Fruit fly (Drosophila melanogaster) whole organism, embryonic: ENCODE measurements around the gene CG8419.

Experiments
- Atf-2 ChIP-seq: fragments of 200-800 bp; sonication (Bioruptor generic); optimal IDR thresholded peaks from 2 replicates; lab custom pipeline; 2016; ENCODE audit warnings: missing biosample characterization, missing genetic modification characterization
- Atf6 ChIP-seq: fragments of 200-800 bp; sonication (Bioruptor generic); IDR thresholded peaks from 2 replicates; pipeline ENCODE4 v1.3.6; 2022; ENCODE audit warnings: missing biosample characterization, missing genetic modification characterization
- Bgb ChIP-seq: fragments of 200-800 bp; sonication (Bioruptor generic); IDR thresholded peaks from 2 replicates; pipeline ENCODE4 v1.3.6; 2022; ENCODE audit warnings: missing biosample characterization, missing genetic modification characterization; ENCODE audit not compliant: partially characterized antibody
- CG11723 ChIP-seq: fragments of 200-800 bp; sonication (Bioruptor generic); optimal IDR thresholded peaks from 2 replicates; lab custom pipeline; 2017; ENCODE audit warnings: missing biosample characterization, mild to moderate bottlenecking, missing genetic modification characterization
- CG12155 ChIP-seq: fragments of 200-800 bp; sonication (Bioruptor generic); optimal IDR thresholded peaks from 3 replicates; lab custom pipeline; 2016; ENCODE audit warnings: missing biosample characterization, missing genetic modification characterization
- CG15011 ChIP-seq: fragments of 200-800 bp; sonication (Bioruptor generic); optimal IDR thresholded peaks from 3 replicates; lab custom pipeline; 2018; ENCODE audit warnings: missing biosample characterization, mild to moderate bottlenecking, missing genetic modification characterization
- CG1529 ChIP-seq: fragments of 200-800 bp; sonication (Bioruptor generic); optimal IDR thresholded peaks from 3 replicates; lab custom pipeline; 2018; ENCODE audit warnings: missing biosample characterization, missing genetic modification characterization
- CG2116 ChIP-seq: fragments of 200-800 bp; sonication (Bioruptor generic); optimal IDR thresholded peaks from 3 replicates; lab custom pipeline; 2018; ENCODE audit warnings: missing biosample characterization, mild to moderate bottlenecking, missing genetic modification characterization
- CG2120 ChIP-seq: fragments of 200-800 bp; sonication (Bioruptor generic); optimal IDR thresholded peaks from 3 replicates; lab custom pipeline; 2016; ENCODE audit warnings: missing biosample characterization, missing genetic modification characterization
- CG2199 ChIP-seq: fragments of 200-800 bp; sonication (Bioruptor generic); IDR thresholded peaks from 3 replicates; pipeline ENCODE4 v1.3.6; 2022; ENCODE audit warnings: missing biosample characterization, missing genetic modification characterization
- CG43689 ChIP-seq: fragments of 200-800 bp; sonication (Bioruptor generic); IDR thresholded peaks from 2 replicates; pipeline ENCODE4 v1.3.6; 2022; ENCODE audit warnings: missing biosample characterization, missing genetic modification characterization
- CG5245 ChIP-seq: fragments of 200-800 bp; sonication (Bioruptor generic); optimal IDR thresholded peaks from 3 replicates; lab custom pipeline; 2016; ENCODE audit warnings: missing biosample characterization, missing genetic modification characterization
- CG6683 ChIP-seq: fragments of 200-800 bp; sonication (Bioruptor generic); optimal IDR thresholded peaks from 2 replicates; lab custom pipeline; 2017; ENCODE audit warnings: missing biosample characterization, mild to moderate bottlenecking, missing genetic modification characterization, missing genetic modification reagents
- CG7839 ChIP-seq: fragments of 200-800 bp; sonication (Bioruptor generic); optimal IDR thresholded peaks from 3 replicates; lab custom pipeline; 2018; ENCODE audit warnings: missing biosample characterization, mild to moderate bottlenecking, missing genetic modification characterization, moderate library complexity
- CG8359 ChIP-seq: fragments of 200-800 bp; sonication (Bioruptor generic); optimal IDR thresholded peaks from 2 replicates; lab custom pipeline; 2017; ENCODE audit warnings: missing biosample characterization, mild to moderate bottlenecking, missing genetic modification characterization, borderline replicate concordance
- CG9215 ChIP-seq: fragments of 200-800 bp; sonication (Bioruptor generic); IDR thresholded peaks from 2 replicates; pipeline ENCODE4 v1.3.6; 2022; ENCODE audit warnings: missing biosample characterization, missing genetic modification characterization
- Dbx ChIP-seq: fragments of 200-800 bp; sonication (Bioruptor generic); IDR thresholded peaks from 3 replicates; pipeline ENCODE4 v1.3.6; 2022; ENCODE audit warnings: missing biosample characterization, missing genetic modification characterization
- Dp ChIP-seq: fragments of 200-800 bp; sonication (Bioruptor generic); optimal IDR thresholded peaks from 2 replicates; lab custom pipeline; 2018; ENCODE audit warnings: missing biosample characterization, mild to moderate bottlenecking, missing genetic modification characterization, moderate library complexity
- E2f2 ChIP-seq: fragments of 200-800 bp; sonication (Bioruptor generic); IDR thresholded peaks from 2 replicates; pipeline ENCODE4 v1.3.6; 2022; ENCODE audit warnings: missing biosample characterization, missing genetic modification characterization
- Elba2 ChIP-seq: fragments of 200-800 bp; sonication (Bioruptor generic); optimal IDR thresholded peaks from 3 replicates; lab custom pipeline; 2016; ENCODE audit warnings: missing biosample characterization, missing genetic modification characterization
- Gug ChIP-seq: fragments of 200-800 bp; sonication (Bioruptor generic); IDR thresholded peaks from 4 replicates; pipeline ENCODE4 v1.3.6; 2022; ENCODE audit warnings: missing biosample characterization, missing genetic modification characterization
- HLH3B ChIP-seq: fragments of 200-800 bp; sonication (Bioruptor generic); IDR thresholded peaks from 2 replicates; pipeline ENCODE4 v1.3.6; 2022; ENCODE audit warnings: missing biosample characterization, missing genetic modification characterization
- HLH4C ChIP-seq: fragments of 200-800 bp; sonication (Bioruptor generic); IDR thresholded peaks from 3 replicates; pipeline ENCODE4 v1.3.6; 2022; ENCODE audit warnings: missing biosample characterization, missing genetic modification characterization; ENCODE audit not compliant: partially characterized antibody
- Jarid2 ChIP-seq: fragments of 200-800 bp; sonication (Bioruptor generic); optimal IDR thresholded peaks from 3 replicates; lab custom pipeline; 2017; ENCODE audit warnings: mild to moderate bottlenecking, missing biosample characterization, missing genetic modification reagents, missing genetic modification characterization
- Meics ChIP-seq: fragments of 200-800 bp; sonication (Bioruptor generic); optimal IDR thresholded peaks from 2 replicates; lab custom pipeline; 2017; ENCODE audit warnings: missing biosample characterization, mild to moderate bottlenecking, missing genetic modification characterization
- NfI ChIP-seq: fragments of 200-800 bp; sonication (Bioruptor generic); optimal IDR thresholded peaks from 3 replicates; lab custom pipeline; 2018; ENCODE audit warnings: missing biosample characterization, mild to moderate bottlenecking, missing genetic modification characterization, moderate library complexity
- Oaz ChIP-seq: fragments of 200-800 bp; sonication (Bioruptor generic); IDR thresholded peaks from 2 replicates; pipeline ENCODE4 v1.3.6; 2022; ENCODE audit warnings: missing biosample characterization, missing genetic modification characterization
- Optix ChIP-seq: fragments of 200-800 bp; sonication (Bioruptor generic); IDR thresholded peaks from 3 replicates; pipeline ENCODE4 v1.3.6; 2022; ENCODE audit warnings: missing biosample characterization, missing genetic modification characterization
- Ptx1 ChIP-seq: fragments of 200-800 bp; sonication (Bioruptor generic); IDR thresholded peaks from 2 replicates; pipeline ENCODE4 v1.3.6; 2022; ENCODE audit warnings: missing biosample characterization, missing genetic modification characterization
- Sin3A ChIP-seq: fragments of >200 bp; optimal IDR thresholded peaks from 2 replicates; lab custom pipeline; 2018
- Stat92E ChIP-seq, 3 experiments: fragments of >200 bp in 2 of 3; fragments of 200-800 bp in 1 of 3; sonication (Bioruptor generic) in 1 of 3; optimal IDR thresholded peaks; 2 replicates each; lab custom pipeline; 2017 to 2019; ENCODE audit warnings: missing biosample characterization in 3 of 3, missing genetic modification characterization in 3 of 3, mild to moderate bottlenecking in 1 of 3, moderate library complexity in 1 of 3
- Xrp1 ChIP-seq: fragments of 200-800 bp; sonication (Bioruptor generic); IDR thresholded peaks from 2 replicates; pipeline ENCODE4 v1.3.6; 2022; ENCODE audit warnings: missing biosample characterization, missing genetic modification characterization
- chif ChIP-seq, 2 experiments: fragments of 200-800 bp; sonication (Bioruptor generic); optimal IDR thresholded peaks; 3 replicates each; lab custom pipeline; 2016; ENCODE audit warnings: missing biosample characterization in 2 of 2, missing genetic modification characterization in 2 of 2
- chm ChIP-seq: fragments of 200-800 bp; sonication (Bioruptor generic); IDR thresholded peaks from 2 replicates; pipeline ENCODE4 v1.3.6; 2022; ENCODE audit warnings: missing biosample characterization, missing genetic modification characterization
- cwo ChIP-seq: fragments of 200-800 bp; sonication (Bioruptor generic); optimal IDR thresholded peaks from 3 replicates; lab custom pipeline; 2017; ENCODE audit warnings: missing biosample characterization, missing genetic modification characterization, mild to moderate bottlenecking, moderate library complexity, missing genetic modification reagents
- hbn ChIP-seq: fragments of 200-800 bp; sonication (Bioruptor generic); IDR thresholded peaks from 2 replicates; pipeline ENCODE4 v1.3.6; 2022; ENCODE audit warnings: missing biosample characterization, missing genetic modification characterization; ENCODE audit not compliant: partially characterized antibody
- nom ChIP-seq: fragments of 200-800 bp; sonication (Bioruptor generic); optimal IDR thresholded peaks from 2 replicates; lab custom pipeline; 2017; ENCODE audit warnings: missing biosample characterization, missing genetic modification characterization, mild to moderate bottlenecking, moderate library complexity, missing genetic modification reagents
- onecut ChIP-seq: fragments of 200-800 bp; sonication (Bioruptor generic); IDR thresholded peaks from 2 replicates; pipeline ENCODE4 v1.3.6; 2022; ENCODE audit warnings: missing biosample characterization, missing genetic modification characterization
- p53 ChIP-seq: fragments of 200-800 bp; sonication (Bioruptor generic); optimal IDR thresholded peaks from 2 replicates; lab custom pipeline; 2016; ENCODE audit warnings: missing biosample characterization, missing genetic modification characterization
- row ChIP-seq: fragments of 200-800 bp; sonication (Bioruptor generic); IDR thresholded peaks from 3 replicates; pipeline ENCODE4 v1.3.6; 2022; ENCODE audit warnings: missing biosample characterization, missing genetic modification characterization
- sens-2 ChIP-seq: fragments of 200-800 bp; sonication (Bioruptor generic); IDR thresholded peaks from 2 replicates; pipeline ENCODE4 v1.3.6; 2022; ENCODE audit warnings: missing biosample characterization, missing genetic modification characterization
- sim ChIP-seq: fragments of 200-800 bp; sonication (Bioruptor generic); IDR thresholded peaks from 2 replicates; pipeline ENCODE4 v1.3.6; 2022; ENCODE audit warnings: missing biosample characterization, missing genetic modification characterization
- slou ChIP-seq: fragments of 200-800 bp; sonication (Bioruptor generic); optimal IDR thresholded peaks from 3 replicates; lab custom pipeline; 2016; ENCODE audit warnings: missing biosample characterization, missing genetic modification characterization
- tll ChIP-seq, 2 experiments: fragments of 200-800 bp in 1 of 2; fragments of >200 bp in 1 of 2; sonication (Bioruptor generic) in 1 of 2; optimal IDR thresholded peaks; 2 replicates each; lab custom pipeline; 2017 to 2019; ENCODE audit warnings: missing biosample characterization in 2 of 2, missing genetic modification characterization in 2 of 2, mild to moderate bottlenecking in 1 of 2, moderate library complexity in 1 of 2
- trh ChIP-seq: fragments of 200-800 bp; sonication (Bioruptor generic); optimal IDR thresholded peaks from 2 replicates; lab custom pipeline; 2016; ENCODE audit warnings: missing biosample characterization, missing genetic modification characterization
- unpg ChIP-seq: fragments of 200-800 bp; sonication (Bioruptor generic); optimal IDR thresholded peaks from 3 replicates; lab custom pipeline; 2018; ENCODE audit warnings: missing biosample characterization, mild to moderate bottlenecking, missing genetic modification characterization, moderate library complexity
- vfl ChIP-seq: fragments of 200-800 bp; sonication (Bioruptor generic); optimal IDR thresholded peaks from 2 replicates; lab custom pipeline; 2016; ENCODE audit warnings: missing biosample characterization, missing genetic modification characterization
- wor ChIP-seq: fragments of 200-800 bp; sonication (Bioruptor generic); IDR thresholded peaks from 2 replicates; pipeline ENCODE4 v1.3.6; 2022; ENCODE audit warnings: missing biosample characterization, missing genetic modification characterization
- zfh1 ChIP-seq: fragments of 200-800 bp; sonication (Bioruptor generic); IDR thresholded peaks from 3 replicates; pipeline ENCODE4 v1.3.6; 2022; ENCODE audit warnings: missing biosample characterization, missing genetic modification characterization

The CG8419 gene

DNA sequence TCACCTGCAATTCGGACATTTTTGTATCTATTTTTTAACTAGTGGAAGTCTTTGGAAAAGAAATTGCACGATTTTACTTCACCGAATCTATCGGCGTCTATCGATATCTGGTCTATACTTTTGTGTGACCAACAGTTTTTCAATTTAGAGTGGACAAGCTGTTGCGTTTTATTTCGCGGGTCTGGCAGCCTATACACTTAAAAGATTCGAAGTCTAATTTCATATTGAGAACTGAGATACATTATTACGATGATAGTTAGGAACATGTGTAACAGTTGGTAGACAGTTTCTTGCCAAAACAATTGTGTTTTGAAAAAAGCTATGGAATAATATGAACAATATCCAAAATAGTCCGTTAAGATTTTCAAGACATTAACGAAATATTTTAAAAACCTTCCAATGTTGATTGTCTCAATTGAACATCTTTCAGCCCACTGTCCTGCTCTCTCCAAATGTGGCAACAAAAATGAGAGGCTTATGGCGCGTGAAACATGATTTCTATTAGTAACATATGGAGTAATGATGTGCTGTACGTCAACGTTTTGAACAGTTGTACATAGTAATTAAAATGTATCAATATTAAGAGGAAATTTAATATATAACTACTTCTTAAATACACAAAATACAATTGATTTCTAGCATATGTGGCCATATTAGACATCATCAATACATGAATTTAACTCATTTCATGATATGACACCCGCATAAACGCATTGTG is 43.5 kb upstream of the CG8419 start, which contains the start of gene Acbp1 (continued):
- TF ChIP-seq CG2120 (GFP tag; lab: Kevin White, UChicago) (peak; percentile 98), onecut (GFP tag; lab: Robert Waterston, UW) (peak; percentile 88), CG12155 (peak; percentile 93), CG15011 (peak; percentile 97), CG1529 (GFP tag; lab: Kevin White, UChicago) (peak; percentile 94), Elba2 (peak; percentile 60), Sin3A (lab: Kevin White, UChicago) (peak; percentile 56), Gug (peak; percentile 84), hbn (GFP tag; lab: Robert Waterston, UW) (peak; percentile 62), CG6683 (GFP tag; lab: Kevin White, UChicago) (peak; percentile 94), Atf-2 (GFP tag; lab: Kevin White, UChicago) (peak; percentile 91), Bgb (GFP tag; lab: Robert Waterston, UW) (peak; percentile 83), vfl (GFP tag; lab: Kevin White, UChicago) (peak; percentile 93), E2f2 (GFP tag; lab: Robert Waterston, UW) (peak; percentile 81), Jarid2 (GFP tag; lab: Kevin White, UChicago) (no peak), Dbx (GFP tag; lab: Robert Waterston, UW) (peak; percentile 90), Xrp1 (GFP tag; lab: Robert Waterston, UW) (peak; percentile 93), CG43689 (GFP tag; lab: Robert Waterston, UW) (peak; percentile 39), sens-2 (peak; percentile 89), cwo (GFP tag; lab: Kevin White, UChicago) (peak; percentile 97), CG11723 (GFP tag; lab: Kevin White, UChicago) (peak; percentile 96), Dp (GFP tag; lab: Kevin White, UChicago) (peak; percentile 61), unpg (GFP tag; lab: Kevin White, UChicago) (peak; percentile 99), CG2199 (GFP tag; lab: Robert Waterston, UW) (peak; percentile 88; the same call in 1 of the 3 replicates), CG7839 (peak; percentile 97), trh (peak; percentile 83), Oaz (GFP tag; lab: Robert Waterston, UW) (peak; percentile 76), Ptx1 (GFP tag; lab: Robert Waterston, UW) (peak; percentile 93), tll (GFP tag; optimal IDR thresholded peaks at IDR 0.05; lab: Kevin White, UChicago) (no peak), CG5245 (peak; percentile 70), HLH4C (GFP tag; lab: Robert Waterston, UW) (peak; percentile 68; the same call in 1 of the 3 replicates), HLH3B (peak; percentile 90), nom (GFP tag; lab: Kevin White, UChicago) (peak; percentile 97), Meics (peak; percentile 97), CG2116 (GFP tag; lab: Kevin White, UChicago) (peak; percentile 82), row (GFP tag; lab: Robert Waterston, UW) (peak; percentile 97), p53 (GFP tag; lab: Kevin White, UChicago) (peak; percentile 93), chm (GFP tag; lab: Robert Waterston, UW) (peak; percentile 91), chif (GFP tag; optimal IDR thresholded peaks at IDR 0.05; lab: Kevin White, UChicago) (peak; percentile 91 to 95), sim (peak; percentile 68), NfI (GFP tag; lab: Kevin White, UChicago) (peak; percentile 95), Stat92E (GFP tag; optimal IDR thresholded peaks at IDR 0.05; lab: Kevin White, UChicago) (peak in 1 of 3 experiments; percentile 97), CG9215 (GFP tag; lab: Robert Waterston, UW) (peak; percentile 89), Optix (GFP tag; lab: Robert Waterston, UW) (peak; percentile 68; the same call in 1 of the 3 replicates), zfh1 (peak; percentile 91), CG8359 (GFP tag; lab: Kevin White, UChicago) (peak; percentile 89), slou (GFP tag; lab: Kevin White, UChicago) (peak; percentile 74), wor (GFP tag; lab: Robert Waterston, UW) (peak; percentile 68), Atf6 (GFP tag; lab: Robert Waterston, UW) (peak; percentile 94)
